Worm (Caenorhabditis elegans): ENCODE measurements around the gene pan-1.

- TF ChIP-seq pha-4 (tag; optimal IDR thresholded peaks at IDR 0.05), result no peak
- no peak for TF ChIP-seq unc-62 (GFP tag; optimal IDR thresholded peaks at IDR 0.05)
- TF ChIP-seq snpc-4 (tag; optimal IDR thresholded peaks at IDR 0.05), result no peak
Observed at ce11 chrIII:4544959-4545358, 17.6 kb upstream of the pan-1 start, which contains the start of gene M88.3.
